Fruit fly (Drosophila melanogaster) whole organism, embryonic: ENCODE measurements around the gene Blos4.

Experiments
- Atf6 ChIP-seq: fragments of 200-800 bp; sonication (Bioruptor generic); IDR thresholded peaks from 2 replicates; pipeline ENCODE4 v1.3.6; 2022; ENCODE audit warnings: missing biosample characterization, missing genetic modification characterization
- CG10267 ChIP-seq: fragments of 200-800 bp; sonication (Bioruptor generic); optimal IDR thresholded peaks from 2 replicates; lab custom pipeline; 2018; ENCODE audit warnings: missing biosample characterization, mild to moderate bottlenecking, missing genetic modification characterization, moderate library complexity
- CG12769 ChIP-seq: fragments of 200-800 bp; sonication (Bioruptor generic); optimal IDR thresholded peaks from 2 replicates; lab custom pipeline; 2019; ENCODE audit warnings: missing biosample characterization, mild to moderate bottlenecking, missing genetic modification characterization, moderate library complexity
- CG13775 ChIP-seq: fragments of 200-800 bp; sonication (Bioruptor generic); optimal IDR thresholded peaks from 3 replicates; lab custom pipeline; 2017; ENCODE audit warnings: missing biosample characterization, mild to moderate bottlenecking, missing genetic modification characterization
- CG14710 ChIP-seq: fragments of 200-800 bp; sonication (Bioruptor generic); optimal IDR thresholded peaks from 3 replicates; lab custom pipeline; 2019; ENCODE audit warnings: missing biosample characterization, mild to moderate bottlenecking, missing genetic modification characterization, moderate library complexity
- CG15073 ChIP-seq: fragments of 200-800 bp; sonication (Bioruptor generic); optimal IDR thresholded peaks from 2 replicates; lab custom pipeline; 2016; ENCODE audit warnings: missing biosample characterization, missing genetic modification characterization
- CG16815 ChIP-seq: fragments of 200-800 bp; sonication (Bioruptor generic); optimal IDR thresholded peaks from 3 replicates; lab custom pipeline; 2017; ENCODE audit warnings: missing biosample characterization, mild to moderate bottlenecking, missing genetic modification characterization
- CG17361 ChIP-seq: fragments of 200-800 bp; sonication (Bioruptor generic); IDR thresholded peaks from 3 replicates; pipeline ENCODE4 v1.3.6; 2022; ENCODE audit warnings: missing biosample characterization, missing genetic modification characterization
- CG17385 ChIP-seq: fragments of 200-800 bp; sonication (Bioruptor generic); optimal IDR thresholded peaks from 3 replicates; lab custom pipeline; 2018; ENCODE audit warnings: missing biosample characterization, mild to moderate bottlenecking, missing genetic modification characterization
- CG18262 ChIP-seq: fragments of 200-800 bp; optimal IDR thresholded peaks from 3 replicates; lab custom pipeline; 2019; ENCODE audit warnings: missing biosample characterization, mild to moderate bottlenecking, missing genetic modification characterization, moderate library complexity
- CG2712 ChIP-seq: fragments of 200-800 bp; optimal IDR thresholded peaks from 3 replicates; lab custom pipeline; 2019; ENCODE audit warnings: missing biosample characterization, mild to moderate bottlenecking, missing genetic modification characterization, moderate library complexity
- CG31365 ChIP-seq: fragments of 200-800 bp; sonication (Bioruptor generic); optimal IDR thresholded peaks from 2 replicates; lab custom pipeline; 2018; ENCODE audit warnings: missing biosample characterization, mild to moderate bottlenecking, missing genetic modification characterization
- CG3281 ChIP-seq: fragments of 200-800 bp; sonication (Bioruptor generic); optimal IDR thresholded peaks from 3 replicates; lab custom pipeline; 2017; ENCODE audit warnings: missing biosample characterization, mild to moderate bottlenecking, missing genetic modification characterization
- CG34224 ChIP-seq: fragments of 200-800 bp; sonication (Bioruptor generic); IDR thresholded peaks from 3 replicates; pipeline ENCODE4 v1.3.6; 2022; ENCODE audit warnings: missing biosample characterization, missing genetic modification characterization; ENCODE audit not compliant: partially characterized antibody
- CG5180 ChIP-seq: fragments of 200-800 bp; sonication (Bioruptor generic); optimal IDR thresholded peaks from 3 replicates; lab custom pipeline; 2017; ENCODE audit warnings: missing biosample characterization, missing genetic modification characterization, mild to moderate bottlenecking, moderate library complexity, missing genetic modification reagents
- CG9817 ChIP-seq: fragments of 200-800 bp; sonication (Bioruptor generic); optimal IDR thresholded peaks from 2 replicates; lab custom pipeline; 2018; ENCODE audit warnings: missing biosample characterization, mild to moderate bottlenecking, missing genetic modification characterization, moderate library complexity
- CG9876 ChIP-seq: fragments of 200-800 bp; sonication (Bioruptor generic); optimal IDR thresholded peaks from 2 replicates; lab custom pipeline; 2016; ENCODE audit warnings: missing biosample characterization, missing genetic modification characterization
- CG9932 ChIP-seq: fragments of 200-800 bp; sonication (Bioruptor generic); IDR thresholded peaks from 2 replicates; pipeline ENCODE4 v1.3.6; 2022; ENCODE audit warnings: missing biosample characterization, missing genetic modification characterization
- Camta ChIP-seq: fragments of 200-800 bp; sonication (Bioruptor generic); optimal IDR thresholded peaks from 2 replicates; lab custom pipeline; 2016; ENCODE audit warnings: missing biosample characterization, missing genetic modification characterization
- D19A ChIP-seq: fragments of 200-800 bp; optimal IDR thresholded peaks from 3 replicates; lab custom pipeline; 2019; ENCODE audit warnings: missing biosample characterization, mild to moderate bottlenecking, missing genetic modification characterization, moderate library complexity
- HLH4C ChIP-seq: fragments of 200-800 bp; sonication (Bioruptor generic); IDR thresholded peaks from 3 replicates; pipeline ENCODE4 v1.3.6; 2022; ENCODE audit warnings: missing biosample characterization, missing genetic modification characterization; ENCODE audit not compliant: partially characterized antibody
- Hmx ChIP-seq: fragments of 200-800 bp; sonication (Bioruptor generic); optimal IDR thresholded peaks from 2 replicates; lab custom pipeline; 2016; ENCODE audit warnings: missing biosample characterization, missing genetic modification characterization
- Hr51 ChIP-seq, 2 experiments: fragments of 200-800 bp; sonication (Bioruptor generic); optimal IDR thresholded peaks; 2 replicates in 1 of 2; 3 replicates in 1 of 2; lab custom pipeline; 2016 to 2018; ENCODE audit warnings: missing biosample characterization in 2 of 2, missing genetic modification characterization in 2 of 2, mild to moderate bottlenecking in 1 of 2, moderate library complexity in 1 of 2
- Max ChIP-seq: fragments of 200-800 bp; sonication (Bioruptor generic); optimal IDR thresholded peaks from 2 replicates; lab custom pipeline; 2016; ENCODE audit warnings: missing biosample characterization, mild to moderate bottlenecking, missing genetic modification characterization
- Med ChIP-seq: fragments of 200-800 bp; sonication (Bioruptor generic); peaks from one replicate; lab custom pipeline; 2016; ENCODE audit warnings: missing biosample characterization, missing genetic modification characterization, mild to moderate bottlenecking, inconsistent platforms, moderate library complexity
- Oaz ChIP-seq: fragments of 200-800 bp; sonication (Bioruptor generic); IDR thresholded peaks from 2 replicates; pipeline ENCODE4 v1.3.6; 2022; ENCODE audit warnings: missing biosample characterization, missing genetic modification characterization
- Sin3A ChIP-seq: fragments of >200 bp; optimal IDR thresholded peaks from 2 replicates; lab custom pipeline; 2018
- Xbp1 ChIP-seq: fragments of 200-800 bp; sonication (Bioruptor generic); optimal IDR thresholded peaks from 3 replicates; lab custom pipeline; 2016; ENCODE audit warnings: missing biosample characterization, mild to moderate bottlenecking, missing genetic modification characterization
- amos ChIP-seq: fragments of 200-800 bp; sonication (Bioruptor generic); IDR thresholded peaks from 2 replicates; pipeline ENCODE4 v1.3.6; 2022; ENCODE audit warnings: missing biosample characterization, missing genetic modification characterization; ENCODE audit not compliant: partially characterized antibody
- bcd ChIP-seq: fragments of 200-800 bp; sonication (Bioruptor generic); optimal IDR thresholded peaks from 2 replicates; lab custom pipeline; 2017; ENCODE audit warnings: missing biosample characterization, mild to moderate bottlenecking, missing genetic modification characterization
- crol ChIP-seq: fragments of 200-800 bp; sonication (Bioruptor generic); IDR thresholded peaks from 2 replicates; pipeline ENCODE4 v1.3.6; 2022; ENCODE audit warnings: missing biosample characterization, missing genetic modification characterization
- dpn ChIP-seq, 2 experiments: fragments of 200-800 bp; sonication (Bioruptor generic); optimal IDR thresholded peaks; 3 replicates each; lab custom pipeline; 2016; ENCODE audit warnings: missing biosample characterization in 2 of 2, missing genetic modification characterization in 2 of 2
- exex ChIP-seq: fragments of 200-800 bp; sonication (Bioruptor generic); optimal IDR thresholded peaks from 4 replicates; lab custom pipeline; 2018; ENCODE audit warnings: missing biosample characterization, mild to moderate bottlenecking, missing genetic modification characterization, moderate library complexity
- inv ChIP-seq: fragments of 200-800 bp; sonication (Bioruptor generic); IDR thresholded peaks from 2 replicates; pipeline ENCODE4 v1.3.6; 2022; ENCODE audit warnings: missing biosample characterization, missing genetic modification characterization; ENCODE audit not compliant: partially characterized antibody
- jigr1 ChIP-seq: fragments of 200-800 bp; sonication (Bioruptor generic); IDR thresholded peaks from 3 replicates; pipeline ENCODE4 v1.3.6; 2022; ENCODE audit warnings: missing biosample characterization, missing genetic modification characterization
- pan ChIP-seq, 4 experiments: fragments of >200 bp in 3 of 4; fragments of 200-800 bp in 1 of 4; sonication (Bioruptor generic) in 1 of 4; optimal IDR thresholded peaks in 3 of 4; IDR thresholded peaks in 1 of 4; 2 replicates each; pipeline versions ENCODE4 v1.3.6 to Lab custom; 2017 to 2022; ENCODE audit warnings: missing biosample characterization in 2 of 4, missing genetic modification characterization in 2 of 4, mixed read lengths in 1 of 4
- pb ChIP-seq: fragments of 200-800 bp; sonication (Bioruptor generic); optimal IDR thresholded peaks from 3 replicates; lab custom pipeline; 2016; ENCODE audit warnings: missing biosample characterization, missing genetic modification characterization
- peb ChIP-seq: fragments of 200-800 bp; sonication (Bioruptor generic); IDR thresholded peaks from 2 replicates; pipeline ENCODE4 v1.3.6; 2022; ENCODE audit warnings: missing biosample characterization, missing genetic modification characterization
- pzg ChIP-seq: fragments of 200-800 bp; sonication (Bioruptor generic); optimal IDR thresholded peaks from 3 replicates; lab custom pipeline; 2018; ENCODE audit warnings: missing biosample characterization, mild to moderate bottlenecking, missing genetic modification characterization, moderate library complexity
- sim ChIP-seq: fragments of 200-800 bp; sonication (Bioruptor generic); IDR thresholded peaks from 2 replicates; pipeline ENCODE4 v1.3.6; 2022; ENCODE audit warnings: missing biosample characterization, missing genetic modification characterization
- slou ChIP-seq: fragments of 200-800 bp; sonication (Bioruptor generic); optimal IDR thresholded peaks from 3 replicates; lab custom pipeline; 2016; ENCODE audit warnings: missing biosample characterization, missing genetic modification characterization
- stwl ChIP-seq: fragments of 200-800 bp; sonication (Bioruptor generic); optimal IDR thresholded peaks from 3 replicates; lab custom pipeline; 2018; ENCODE audit warnings: missing biosample characterization, mild to moderate bottlenecking, missing genetic modification characterization, moderate library complexity
- tna ChIP-seq: fragments of 200-800 bp; sonication (Bioruptor generic); IDR thresholded peaks from 2 replicates; pipeline ENCODE4 v1.3.6; 2022; ENCODE audit warnings: missing biosample characterization, missing genetic modification characterization; ENCODE audit not compliant: partially characterized antibody
- ttk ChIP-seq: fragments of 200-800 bp; sonication (Bioruptor generic); IDR thresholded peaks from 2 replicates; pipeline ENCODE4 v2.1.2; 2022; ENCODE audit warnings: missing biosample characterization, missing genetic modification characterization
- wdn ChIP-seq: fragments of 200-800 bp; sonication (Bioruptor generic); IDR thresholded peaks from 2 replicates; pipeline ENCODE4 v1.3.6; 2022; ENCODE audit warnings: missing biosample characterization, missing genetic modification characterization

Gene Blos4

dm6 chr3L:10866633-10867379, 12.1 kb upstream of the Blos4 start (continued):
- peak; percentile 67 for TF ChIP-seq exex (tag; lab: Kevin White, UChicago)
- TF ChIP-seq slou (GFP tag; lab: Kevin White, UChicago), result no peak
- TF ChIP-seq CG18262 (tag; lab: Kevin White, UChicago), result no peak
- no peak for TF ChIP-seq jigr1
- no peak for TF ChIP-seq CG14710 (tag; lab: Kevin White, UChicago)
- TF ChIP-seq stwl (tag; lab: Kevin White, UChicago), result no peak
- peak; percentile 42; the same call in 1 of the 3 replicates for TF ChIP-seq CG17361 (GFP tag; lab: Robert Waterston, UW)
- TF ChIP-seq CG16815 (GFP tag; lab: Kevin White, UChicago), result no peak
- TF ChIP-seq ttk (GFP tag; lab: Robert Waterston, UW), result 0 out of 2 replicates have a peak, but pooled peaks have one; percentile 11
- TF ChIP-seq CG2712 (tag; lab: Kevin White, UChicago), result no peak
- TF ChIP-seq CG9932 (GFP tag; lab: Robert Waterston, UW), result peak; percentile 59
- TF ChIP-seq CG9876 (GFP tag; lab: Kevin White, UChicago), result no peak
- TF ChIP-seq Sin3A (lab: Kevin White, UChicago), result no peak
- TF ChIP-seq Max (GFP tag; lab: Kevin White, UChicago), result no peak
- TF ChIP-seq crol (GFP tag; lab: Robert Waterston, UW), result peak; percentile 82
- TF ChIP-seq dpn (GFP tag; optimal IDR thresholded peaks at IDR 0.05; lab: Kevin White, UChicago), result peak; percentile 27 to 35
- no peak for TF ChIP-seq pzg
- peak; percentile 26 for TF ChIP-seq bcd (GFP tag; lab: Kevin White, UChicago)
- TF ChIP-seq CG5180, result no peak
- TF ChIP-seq CG31365 (tag; lab: Kevin White, UChicago), result no peak
- TF ChIP-seq peb, result no peak
- TF ChIP-seq CG3281, result peak; percentile 71
- peak; percentile 27 for TF ChIP-seq CG13775
- TF ChIP-seq Hr51 (GFP tag; optimal IDR thresholded peaks at IDR 0.05; lab: Kevin White, UChicago), result peak in 1 of 2 experiments; percentile 51
- no peak for TF ChIP-seq Camta (GFP tag; lab: Kevin White, UChicago)
- no peak for TF ChIP-seq pan (optimal IDR thresholded peaks at IDR 0.05; lab: Kevin White, UChicago)
- TF ChIP-seq pan (GFP tag; optimal IDR thresholded peaks at IDR 0.05 in 1 of 2, IDR thresholded peaks at IDR 0.05 in 1 of 2), result peak in 1 of 2 experiments; percentile 31
- TF ChIP-seq Med, result peak; percentile 79
- no peak for TF ChIP-seq inv (GFP tag; lab: Robert Waterston, UW)
- peak; percentile 60; the same call in 1 of the 2 replicates for TF ChIP-seq Atf6 (GFP tag; lab: Robert Waterston, UW)
- TF ChIP-seq wdn (GFP tag; lab: Robert Waterston, UW), result 0 out of 2 replicates have a peak, but pooled peaks have one; percentile 37
- TF ChIP-seq D19A, result no peak
- no peak for TF ChIP-seq CG10267 (tag; lab: Kevin White, UChicago)
- no peak for TF ChIP-seq amos (GFP tag; lab: Robert Waterston, UW)
- no peak for TF ChIP-seq Oaz (GFP tag; lab: Robert Waterston, UW)
- TF ChIP-seq CG12769 (tag; lab: Kevin White, UChicago), result no peak
- no peak for TF ChIP-seq CG17385
- TF ChIP-seq CG34224, result no peak
- TF ChIP-seq tna (GFP tag; lab: Robert Waterston, UW), result no peak
- TF ChIP-seq HLH4C (GFP tag; lab: Robert Waterston, UW), result no peak
- peak; percentile 10 for TF ChIP-seq Xbp1
- no peak for TF ChIP-seq Hmx (GFP tag; lab: Kevin White, UChicago)
- no peak for TF ChIP-seq CG15073
- TF ChIP-seq pb (GFP tag; lab: Kevin White, UChicago), result no peak
- TF ChIP-seq sim (GFP tag; lab: Robert Waterston, UW), result no peak
- TF ChIP-seq CG9817 (tag; lab: Kevin White, UChicago), result peak; percentile 53
